Worm (Caenorhabditis elegans) whole organism, L4 larva: ENCODE measurements around the gene ZC455.1.

ENCODE experiments used
- F26F4.8 ChIP-seq: fragments of 200-800 bp; sonication (Bioruptor generic); conservative IDR thresholded peaks from 2 replicates; pipeline ENCODE4 v1.3.6; 2022; ENCODE audit warnings: missing genetic modification characterization, missing compliant biosample characterization
- F49E8.2 ChIP-seq: sonication (generic microtip); optimal IDR thresholded peaks from 2 replicates; lab custom pipeline; 2016; ENCODE audit warnings: missing compliant biosample characterization, mild to moderate bottlenecking, missing genetic modification characterization, borderline replicate concordance
- R02D3.7 ChIP-seq: fragments of 150-350 bp; sonication (generic microtip); optimal IDR thresholded peaks from 3 replicates; lab custom pipeline; 2014; ENCODE audit warnings: missing biosample characterization, missing genetic modification characterization
- Y48G9A.11 ChIP-seq: fragments of 200-800 bp; sonication (Bioruptor generic); IDR thresholded peaks from 2 replicates; pipeline ENCODE4 v1.3.6; 2022; ENCODE audit warnings: missing genetic modification reagents, missing genetic modification characterization, missing compliant biosample characterization
- Y5F2A.4 ChIP-seq: fragments of 200-800 bp; sonication (Bioruptor generic); optimal IDR thresholded peaks from 2 replicates; lab custom pipeline; 2018; ENCODE audit warnings: mild to moderate bottlenecking, missing genetic modification characterization, missing compliant biosample characterization
- ZK337.2 ChIP-seq: fragments of 200-800 bp; sonication (Bioruptor generic); IDR thresholded peaks from 2 replicates; pipeline ENCODE4 v1.3.6; 2022; ENCODE audit warnings: missing genetic modification reagents, missing genetic modification characterization, missing compliant biosample characterization
- ama-1 ChIP-seq: fragments of 150-350 bp; optimal IDR thresholded peaks from 2 replicates; lab custom pipeline; 2014; ENCODE audit warnings: inconsistent platforms, mixed read lengths
- attf-4 ChIP-seq: sonication (generic microtip); optimal IDR thresholded peaks from 3 replicates; lab custom pipeline; 2017; ENCODE audit warnings: missing biosample characterization, missing genetic modification characterization
- ceh-20 ChIP-seq: fragments of 200-800 bp; sonication (Bioruptor generic); IDR thresholded peaks from 2 replicates; pipeline ENCODE4 v1.3.6; 2022; ENCODE audit warnings: missing genetic modification reagents, missing genetic modification characterization, missing compliant biosample characterization
- ceh-32 ChIP-seq: sonication (generic microtip); optimal IDR thresholded peaks from 2 replicates; lab custom pipeline; 2016; ENCODE audit warnings: mild to moderate bottlenecking, missing genetic modification characterization, missing compliant biosample characterization; ENCODE audit not compliant: poor library complexity
- ceh-62 ChIP-seq: sonication (generic microtip); optimal IDR thresholded peaks from 2 replicates; lab custom pipeline; 2017; ENCODE audit warnings: missing biosample characterization, missing genetic modification characterization
- ces-1 ChIP-seq: fragments of 150-350 bp; sonication (generic microtip); optimal IDR thresholded peaks from 4 replicates; lab custom pipeline; 2014; ENCODE audit warnings: missing biosample characterization, missing genetic modification reagents, missing genetic modification characterization
- daf-19 ChIP-seq: fragments of 200-800 bp; sonication (Bioruptor generic); conservative IDR thresholded peaks from 2 replicates; pipeline ENCODE4 v1.3.6; 2022; ENCODE audit warnings: missing genetic modification characterization, missing compliant biosample characterization
- dmd-8 ChIP-seq: fragments of 200-800 bp; sonication (Bioruptor generic); IDR thresholded peaks from 2 replicates; pipeline ENCODE4 v1.3.6; 2022; ENCODE audit warnings: missing genetic modification characterization, missing compliant biosample characterization
- dmd-9 ChIP-seq: fragments of 200-800 bp; sonication (Bioruptor generic); IDR thresholded peaks from 2 replicates; pipeline ENCODE4 v1.3.6; 2022; ENCODE audit warnings: missing genetic modification reagents, missing genetic modification characterization, missing compliant biosample characterization
- egl-43 ChIP-seq: fragments of 200-800 bp; sonication (Bioruptor generic); IDR thresholded peaks from 2 replicates; pipeline ENCODE4 v1.3.6; 2022; ENCODE audit warnings: missing genetic modification reagents, missing genetic modification characterization, missing compliant biosample characterization
- fkh-10 ChIP-seq: fragments of 150-350 bp; optimal IDR thresholded peaks from 2 replicates; lab custom pipeline; 2014; ENCODE audit warnings: missing biosample characterization, missing genetic modification reagents, missing genetic modification characterization
- hlh-11 ChIP-seq: fragments of 200-800 bp; sonication (Bioruptor generic); optimal IDR thresholded peaks from 2 replicates; lab custom pipeline; 2018; ENCODE audit warnings: mild to moderate bottlenecking, missing genetic modification characterization, missing compliant biosample characterization
- hlh-30 ChIP-seq: sonication (generic microtip); optimal IDR thresholded peaks from 2 replicates; lab custom pipeline; 2017; ENCODE audit warnings: antibody characterized with exemption, mild to moderate bottlenecking, missing genetic modification characterization, missing compliant biosample characterization; ENCODE audit not compliant: insufficient read depth
- hmg-1.1 ChIP-seq: fragments of 200-800 bp; sonication (Bioruptor generic); IDR thresholded peaks from 2 replicates; pipeline ENCODE4 v1.3.6; 2022; ENCODE audit warnings: missing genetic modification reagents, missing genetic modification characterization, missing compliant biosample characterization
- lin-1 ChIP-seq: fragments of 200-800 bp; sonication (Bioruptor generic); IDR thresholded peaks from 2 replicates; pipeline ENCODE4 v1.3.6; 2022; ENCODE audit warnings: missing genetic modification reagents, missing genetic modification characterization, missing compliant biosample characterization
- lin-15B ChIP-seq: fragments of 150-350 bp; sonication (generic microtip); optimal IDR thresholded peaks from 3 replicates; lab custom pipeline; 2014; ENCODE audit warnings: missing biosample characterization, missing genetic modification characterization
- lin-29 ChIP-seq: fragments of 200-800 bp; sonication (Bioruptor generic); IDR thresholded peaks from 2 replicates; pipeline ENCODE4 v1.3.6; 2022; ENCODE audit warnings: missing genetic modification reagents, missing genetic modification characterization, missing compliant biosample characterization
- lin-38 ChIP-seq: fragments of 200-800 bp; sonication (Bioruptor generic); IDR thresholded peaks from 2 replicates; pipeline ENCODE4 v1.3.6; 2022; ENCODE audit warnings: missing genetic modification reagents, missing genetic modification characterization, missing compliant biosample characterization
- lsy-2 ChIP-seq, 2 experiments: fragments of 150-350 bp in 1 of 2; sonication (generic microtip) in 1 of 2; optimal IDR thresholded peaks; 2 replicates each; lab custom pipeline; 2014 to 2017; ENCODE audit warnings: missing biosample characterization in 2 of 2, missing genetic modification characterization in 2 of 2
- madf-9 ChIP-seq: fragments of 200-800 bp; sonication (Bioruptor generic); conservative IDR thresholded peaks from 2 replicates; pipeline ENCODE4 v1.3.6; 2022; ENCODE audit warnings: missing genetic modification reagents, missing genetic modification characterization, missing compliant biosample characterization
- mdl-1 ChIP-seq, 2 experiments: fragments of 150-350 bp in 1 of 2; sonication (generic microtip) in 1 of 2; optimal IDR thresholded peaks; 2 replicates each; lab custom pipeline; 2014 to 2017; ENCODE audit warnings: missing biosample characterization in 2 of 2, missing genetic modification characterization in 2 of 2
- mep-1 ChIP-seq: fragments of 150-350 bp; sonication (generic microtip); optimal IDR thresholded peaks from 3 replicates; lab custom pipeline; 2014; ENCODE audit warnings: missing biosample characterization, missing genetic modification characterization
- mxl-2 ChIP-seq: fragments of 200-800 bp; sonication (Bioruptor generic); conservative IDR thresholded peaks from 2 replicates; pipeline ENCODE4 v1.3.6; 2022; ENCODE audit warnings: missing genetic modification reagents, missing genetic modification characterization, missing compliant biosample characterization
- mxl-3 ChIP-seq: fragments of 200-800 bp; sonication (Bioruptor generic); optimal IDR thresholded peaks from 2 replicates; lab custom pipeline; 2018; ENCODE audit warnings: mild to moderate bottlenecking, missing genetic modification characterization, missing compliant biosample characterization
- nhr-237 ChIP-seq: sonication (generic microtip); optimal IDR thresholded peaks from 2 replicates; lab custom pipeline; 2017; ENCODE audit warnings: missing biosample characterization, missing genetic modification characterization
- nhr-28 ChIP-seq: fragments of 150-350 bp; optimal IDR thresholded peaks from 2 replicates; lab custom pipeline; 2014; ENCODE audit warnings: missing biosample characterization, missing genetic modification characterization
- nhr-76 ChIP-seq: fragments of 150-350 bp; optimal IDR thresholded peaks from 2 replicates; lab custom pipeline; 2014; ENCODE audit warnings: missing biosample characterization, missing genetic modification characterization
- nhr-77 ChIP-seq: fragments of 150-350 bp; optimal IDR thresholded peaks from 2 replicates; lab custom pipeline; 2014; ENCODE audit warnings: missing biosample characterization, missing genetic modification characterization
- saeg-2 ChIP-seq: fragments of 200-800 bp; sonication (Bioruptor generic); IDR thresholded peaks from 2 replicates; pipeline ENCODE4 v1.3.6; 2022; ENCODE audit warnings: missing genetic modification reagents, missing genetic modification characterization, missing compliant biosample characterization
- sdz-12 ChIP-seq: fragments of 200-800 bp; sonication (Bioruptor generic); optimal IDR thresholded peaks from 2 replicates; lab custom pipeline; 2018; ENCODE audit warnings: mild to moderate bottlenecking, missing genetic modification characterization, missing compliant biosample characterization
- set-16 ChIP-seq: fragments of 200-800 bp; sonication (Bioruptor generic); IDR thresholded peaks from 2 replicates; pipeline ENCODE4 v1.3.6; 2022; ENCODE audit warnings: missing genetic modification reagents, missing genetic modification characterization, missing compliant biosample characterization
- snpc-1.2 ChIP-seq: fragments of 200-800 bp; sonication (Bioruptor generic); IDR thresholded peaks from 2 replicates; pipeline ENCODE4 v1.3.6; 2022; ENCODE audit warnings: missing genetic modification reagents, missing genetic modification characterization, missing compliant biosample characterization
- snpc-4 ChIP-seq: fragments of 150-350 bp; optimal IDR thresholded peaks from 2 replicates; lab custom pipeline; 2014; ENCODE audit warnings: missing biosample characterization, missing genetic modification characterization
- unc-130 ChIP-seq: sonication (generic microtip); optimal IDR thresholded peaks from 2 replicates; lab custom pipeline; 2016; ENCODE audit warnings: missing genetic modification reagents, missing genetic modification characterization, missing compliant biosample characterization
- unc-62 ChIP-seq, 3 experiments: fragments of 150-350 bp in 1 of 3; sonication (generic microtip); optimal IDR thresholded peaks in 2 of 3; peaks in 1 of 3; 1 replicate in 1 of 3; 2 replicates in 2 of 3; lab custom pipeline; 2014 to 2017; ENCODE audit warnings: missing biosample characterization in 3 of 3, missing genetic modification characterization in 3 of 3, missing genetic modification reagents in 3 of 3, missing genotype in 1 of 3
- zfp-2 ChIP-seq: sonication (generic microtip); optimal IDR thresholded peaks from 2 replicates; lab custom pipeline; 2016; ENCODE audit warnings: mild to moderate bottlenecking, missing genetic modification characterization, missing compliant biosample characterization
- zfp-3 ChIP-seq: fragments of 200-800 bp; sonication (Bioruptor generic); conservative IDR thresholded peaks from 2 replicates; pipeline ENCODE4 v1.3.6; 2022; ENCODE audit warnings: missing genetic modification reagents, missing genetic modification characterization, missing compliant biosample characterization
- zip-11 ChIP-seq: fragments of 200-800 bp; sonication (Bioruptor generic); IDR thresholded peaks from 2 replicates; pipeline ENCODE4 v1.3.6; 2022; ENCODE audit warnings: missing genetic modification characterization, missing compliant biosample characterization
- ztf-11 ChIP-seq: fragments of 150-350 bp; optimal IDR thresholded peaks from 2 replicates; lab custom pipeline; 2014; ENCODE audit warnings: missing biosample characterization, missing genetic modification characterization

ZC455.1 gene

DNA sequence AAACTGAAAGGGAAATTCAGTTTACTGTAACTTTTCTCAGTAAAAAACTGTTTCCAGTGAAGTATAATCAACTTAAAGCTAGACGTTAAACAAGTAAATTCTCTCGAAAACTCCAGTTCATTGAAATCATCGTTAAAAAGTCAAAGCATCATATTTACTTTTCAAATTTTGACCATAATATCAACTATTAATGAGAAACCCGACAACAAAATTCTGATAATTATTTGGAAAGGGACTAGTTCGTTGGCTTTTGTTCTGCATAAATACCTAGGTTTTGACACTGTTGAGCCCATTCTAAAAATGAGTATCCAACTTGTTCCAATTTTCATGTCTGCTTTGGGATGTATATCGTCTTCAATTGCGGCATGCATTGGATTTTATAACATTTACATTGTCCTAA lies 32.9 kb downstream of the ZC455.1 start, which contains the start of gene ZC443.7:
ZC443.7 (plus strand) TSS at position 301 of the 400 bp plus-strand sequence.
- no peak for TF ChIP-seq Y48G9A.11 (GFP tag; lab: Robert Waterston, UW)
- no peak for TF ChIP-seq fkh-10 (GFP tag; lab: Kevin White, UChicago)
- no peak for TF ChIP-seq lin-29 (GFP tag; lab: Robert Waterston, UW)
- TF ChIP-seq daf-19 (GFP tag; lab: Robert Waterston, UW): no peak
- TF ChIP-seq egl-43: no peak
- no peak for TF ChIP-seq nhr-76 (tag; lab: Kevin White, UChicago)
- TF ChIP-seq nhr-77 (tag; lab: Kevin White, UChicago): no peak
- TF ChIP-seq mep-1: no peak
- no peak for TF ChIP-seq Y5F2A.4
- TF ChIP-seq lin-38 (GFP tag; lab: Robert Waterston, UW): no peak
- no peak for TF ChIP-seq nhr-237 (tag; lab: Kevin White, UChicago)
- no peak for TF ChIP-seq hlh-30 (tag; lab: Kevin White, UChicago)
- TF ChIP-seq R02D3.7: no peak
- TF ChIP-seq lsy-2 (tag; optimal IDR thresholded peaks at IDR 0.05; lab: Kevin White, UChicago): no peak
- TF ChIP-seq dmd-9 (GFP tag; lab: Robert Waterston, UW): no peak
- no peak for TF ChIP-seq snpc-4 (tag; lab: Kevin White, UChicago)
- no peak for TF ChIP-seq unc-130
- TF ChIP-seq dmd-8: no peak
- TF ChIP-seq madf-9 (GFP tag; lab: Robert Waterston, UW): no peak

DNA sequence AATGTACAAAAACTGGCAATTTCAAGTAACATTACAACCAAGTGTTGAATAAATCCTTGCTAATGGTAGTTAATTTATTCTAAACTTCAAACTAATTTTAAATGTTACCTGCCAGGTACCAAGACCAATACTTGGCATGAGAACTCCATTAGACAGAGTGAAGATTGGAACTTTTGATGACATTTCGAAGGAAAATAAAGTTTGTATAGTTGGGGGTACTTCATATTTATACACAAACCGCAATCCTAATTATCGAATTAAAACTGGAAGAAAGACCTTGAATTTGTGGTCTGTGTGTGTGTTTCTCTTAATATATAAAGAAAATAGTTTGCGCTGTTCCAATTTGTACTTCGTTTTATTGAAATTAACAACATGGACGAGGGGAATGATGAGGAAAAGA lies 36.6 kb downstream of the ZC455.1 start, which contains the start of gene ZC443.1:
ZC443.1 (minus strand) TSS at position 205 of the 400 bp plus-strand sequence.
- TF ChIP-seq ceh-62 (tag; lab: Kevin White, UChicago) (no peak), saeg-2 (GFP tag; lab: Robert Waterston, UW) (no peak), ama-1 (lab: Kevin White, UChicago) (no peak), daf-19 (GFP tag; lab: Robert Waterston, UW) (no peak), attf-4 (tag; lab: Kevin White, UChicago) (no peak), snpc-4 (tag; lab: Kevin White, UChicago) (no peak), ceh-20 (GFP tag; lab: Robert Waterston, UW) (no peak), F49E8.2 (tag; lab: Kevin White, UChicago) (no peak), ztf-11 (tag; lab: Kevin White, UChicago) (no peak), hlh-30 (tag; lab: Kevin White, UChicago) (no peak), nhr-28 (no peak), ceh-32 (tag; lab: Kevin White, UChicago) (no peak), hlh-11 (no peak), lsy-2 (tag; optimal IDR thresholded peaks at IDR 0.05; lab: Kevin White, UChicago) (no peak)
- TF ChIP-seq, all 104 proteins: peak for 0

DNA sequence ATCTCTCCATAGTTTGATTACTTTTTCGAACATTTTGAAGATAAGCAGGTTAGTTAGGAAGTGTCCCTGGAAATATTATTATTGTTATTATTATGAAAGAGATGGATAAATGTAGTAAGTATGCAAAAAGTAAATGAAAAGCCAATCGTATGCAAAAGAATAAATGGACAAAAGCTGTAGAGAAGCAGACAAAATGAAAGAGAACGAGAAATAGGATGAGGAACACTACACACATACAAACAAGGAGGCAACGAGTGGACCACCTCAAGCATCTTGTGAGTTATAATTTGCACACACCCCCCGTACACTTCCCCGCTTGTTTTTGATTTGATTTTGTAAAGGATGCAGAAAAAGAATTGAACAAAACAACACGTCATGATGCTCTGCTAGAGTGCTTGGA lies 37.8 kb downstream of the ZC455.1 start, which contains the start of gene ZC443.2:
ZC443.2 (minus strand) TSS at position 67 of the 400 bp plus-strand sequence.
- TF ChIP-seq hmg-1.1 (no peak), unc-130 (no peak), ceh-62 (tag; lab: Kevin White, UChicago) (no peak), ces-1 (GFP tag; lab: Kevin White, UChicago) (no peak), dmd-9 (GFP tag; lab: Robert Waterston, UW) (no peak), ama-1 (lab: Kevin White, UChicago) (no peak), lin-1 (GFP tag; lab: Robert Waterston, UW) (no peak), unc-62 (GFP tag; optimal IDR thresholded peaks at IDR 0.05 in 1 of 2; lab: Kevin White, UChicago) (peak in 1 of 2 experiments; percentile 1), unc-62 (tag; optimal IDR thresholded peaks at IDR 0.05; lab: Kevin White, UChicago) (no peak), sdz-12 (GFP tag; lab: Kevin White, UChicago) (no peak)

DNA sequence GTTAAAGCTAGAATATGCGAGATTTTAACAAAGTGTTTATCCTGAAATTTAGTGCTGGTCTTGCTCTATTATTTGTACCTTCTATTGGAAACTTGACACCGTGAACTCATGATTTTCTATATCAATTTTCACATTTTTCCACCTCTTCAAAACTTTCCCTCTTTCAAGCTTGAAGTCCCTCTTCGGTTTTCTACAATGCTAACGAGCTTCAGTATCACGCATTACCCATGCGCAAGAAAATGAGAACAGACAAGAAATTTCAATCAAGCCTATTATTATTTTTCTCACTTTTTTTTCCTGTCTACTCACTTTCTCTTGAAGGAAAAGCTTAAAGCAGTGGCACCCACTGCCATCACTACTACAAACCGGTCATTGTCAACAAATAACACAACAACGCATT lies 38.5 kb downstream of the ZC455.1 start:
- TF ChIP-seq mxl-2 (GFP tag; lab: Robert Waterston, UW) (no peak), ces-1 (GFP tag; lab: Kevin White, UChicago) (no peak), mdl-1 (tag; optimal IDR thresholded peaks at IDR 0.05; lab: Kevin White, UChicago) (no peak), zfp-3 (peak; percentile 6; the same call in 1 of the 2 replicates), lin-15B (tag; lab: Kevin White, UChicago) (no peak), snpc-1.2 (GFP tag; lab: Robert Waterston, UW) (no peak), set-16 (GFP tag; lab: Robert Waterston, UW) (no peak), zfp-2 (tag; lab: Kevin White, UChicago) (no peak), hmg-1.1 (0 out of 2 replicates have a peak, but pooled peaks have one; percentile 15), mxl-3 (GFP tag; lab: Kevin White, UChicago) (no peak), zip-11 (GFP tag; lab: Robert Waterston, UW) (no peak), saeg-2 (GFP tag; lab: Robert Waterston, UW) (no peak), F26F4.8 (GFP tag; lab: Robert Waterston, UW) (no peak), ZK337.2 (GFP tag; lab: Robert Waterston, UW) (no peak)
